Worm (Caenorhabditis elegans) whole organism, mixed stage, embryonic: ENCODE measurements around the gene F21C10.9.

Experiments used
- bed-3 ChIP-seq: fragments of 200-800 bp; sonication (Bioruptor generic); optimal IDR thresholded peaks from 3 replicates; lab custom pipeline; 2018; ENCODE audit warnings: mild to moderate bottlenecking, missing genetic modification characterization, moderate library complexity, missing compliant biosample characterization
- ceh-43 ChIP-seq: fragments of 200-800 bp; sonication (Bioruptor generic); optimal IDR thresholded peaks from 2 replicates; lab custom pipeline; 2018; ENCODE audit warnings: mild to moderate bottlenecking, missing genetic modification characterization, moderate library complexity, missing compliant biosample characterization
- cnd-1 ChIP-seq: fragments of 200-800 bp; sonication (Bioruptor generic); optimal IDR thresholded peaks from 2 replicates; lab custom pipeline; 2018; ENCODE audit warnings: mild to moderate bottlenecking, missing genetic modification characterization, missing compliant biosample characterization
- elt-1 ChIP-seq: sonication (generic microtip); optimal IDR thresholded peaks from 2 replicates; lab custom pipeline; 2017; ENCODE audit warnings: missing genetic modification characterization, mild to moderate bottlenecking, missing compliant biosample characterization, antibody characterized with exemption, moderate library complexity, borderline replicate concordance; ENCODE audit not compliant: insufficient read depth
- ham-2 ChIP-seq: fragments of 200-800 bp; sonication (Bioruptor generic); optimal IDR thresholded peaks from 2 replicates; lab custom pipeline; 2018; ENCODE audit warnings: mild to moderate bottlenecking, missing genetic modification characterization, missing compliant biosample characterization
- lin-13 ChIP-seq: fragments of 150-350 bp; optimal IDR thresholded peaks from 2 replicates; lab custom pipeline; 2014; ENCODE audit warnings: missing biosample characterization, missing genetic modification characterization
- nhr-12 ChIP-seq: fragments of 150-350 bp; optimal IDR thresholded peaks from 2 replicates; lab custom pipeline; 2014; ENCODE audit warnings: missing biosample characterization, missing genetic modification characterization
- nhr-237 ChIP-seq: fragments of 150-350 bp; optimal IDR thresholded peaks from 2 replicates; lab custom pipeline; 2014; ENCODE audit warnings: missing biosample characterization, missing genetic modification characterization
- nhr-28 ChIP-seq: fragments of 150-350 bp; optimal IDR thresholded peaks from 2 replicates; lab custom pipeline; 2014; ENCODE audit warnings: missing biosample characterization, missing genetic modification characterization
- pha-4 ChIP-seq: fragments of 150-350 bp; optimal IDR thresholded peaks from 2 replicates; lab custom pipeline; 2018; ENCODE audit warnings: missing biosample characterization, missing genetic modification reagents, missing genetic modification characterization
- snpc-4 ChIP-seq: fragments of 150-350 bp; optimal IDR thresholded peaks from 2 replicates; lab custom pipeline; 2014; ENCODE audit warnings: missing biosample characterization, missing genetic modification characterization
- unc-120 ChIP-seq: sonication (generic microtip); optimal IDR thresholded peaks from 2 replicates; lab custom pipeline; 2017; ENCODE audit warnings: missing genetic modification characterization, missing compliant biosample characterization; ENCODE audit not compliant: poor library complexity, severe bottlenecking
- unc-62 ChIP-seq: fragments of 150-350 bp; optimal IDR thresholded peaks from 2 replicates; lab custom pipeline; 2014; ENCODE audit warnings: missing biosample characterization, missing genetic modification reagents, missing genetic modification characterization
- ztf-11 ChIP-seq: fragments of 150-350 bp; optimal IDR thresholded peaks from 2 replicates; lab custom pipeline; 2014; ENCODE audit warnings: missing biosample characterization, missing genetic modification characterization

ce11 chrV:9078067-9078581, 20.4 kb downstream of the F21C10.9 start:
- TF ChIP-seq unc-62 (no peak), cnd-1 (tag; lab: Kevin White, UChicago) (no peak), nhr-237 (tag; lab: Kevin White, UChicago) (no peak), pha-4 (tag; lab: Kevin White, UChicago) (no peak), bed-3 (GFP tag; lab: Kevin White, UChicago) (no peak), ham-2 (GFP tag; lab: Kevin White, UChicago) (no peak), elt-1 (tag; lab: Kevin White, UChicago) (no peak), nhr-12 (tag; lab: Kevin White, UChicago) (no peak), unc-120 (tag; lab: Kevin White, UChicago) (no peak), snpc-4 (tag; lab: Kevin White, UChicago) (no peak), lin-13 (tag; lab: Kevin White, UChicago) (no peak), ceh-43 (no peak), ztf-11 (tag; lab: Kevin White, UChicago) (no peak), nhr-28 (tag; lab: Kevin White, UChicago) (no peak)
